Worm (Caenorhabditis elegans): Measurements from ENCODE around the gene arrd-15.

Gene arrd-15

ce11 chrIII:8929723-8930122 lies at the start of gene arrd-15:
TSS of gene arrd-15 (plus strand) at chrIII:8930023.
- TF ChIP-seq unc-62 (GFP tag; optimal IDR thresholded peaks at IDR 0.05), result no peak

- no peak for TF ChIP-seq unc-62 (GFP tag; optimal IDR thresholded peaks at IDR 0.05)
Measured at ce11 chrIII:8882333-8882732, 47.5 kb upstream of the arrd-15 start.

ce11 chrIII:8885150-8885549 lies 44.7 kb upstream of the arrd-15 start, which contains the start of gene svop-1:
TSS of gene svop-1 (minus strand) at chrIII:8885488.
- TF ChIP-seq unc-62 (GFP tag; optimal IDR thresholded peaks at IDR 0.05), result no peak

ce11 chrIII:8886309-8886708 lies 43.5 kb upstream of the arrd-15 start:
- TF ChIP-seq unc-62 (GFP tag; optimal IDR thresholded peaks at IDR 0.05), result no peak

ce11 chrIII:8887184-8887801 lies 42.5 kb upstream of the arrd-15 start, which contains the start of gene famh-136:
TSS of gene famh-136 (plus strand) at chrIII:8887751.
- TF ChIP-seq unc-62 (GFP tag; optimal IDR thresholded peaks at IDR 0.05), result no peak

- TF ChIP-seq unc-62 (GFP tag; optimal IDR thresholded peaks at IDR 0.05), result no peak
Measured at ce11 chrIII:8888956-8889355, 40.9 kb upstream of the arrd-15 start, which contains the start of gene ZK637.14. TSS of gene ZK637.14 (minus strand) at chrIII:8889156.

DNA sequence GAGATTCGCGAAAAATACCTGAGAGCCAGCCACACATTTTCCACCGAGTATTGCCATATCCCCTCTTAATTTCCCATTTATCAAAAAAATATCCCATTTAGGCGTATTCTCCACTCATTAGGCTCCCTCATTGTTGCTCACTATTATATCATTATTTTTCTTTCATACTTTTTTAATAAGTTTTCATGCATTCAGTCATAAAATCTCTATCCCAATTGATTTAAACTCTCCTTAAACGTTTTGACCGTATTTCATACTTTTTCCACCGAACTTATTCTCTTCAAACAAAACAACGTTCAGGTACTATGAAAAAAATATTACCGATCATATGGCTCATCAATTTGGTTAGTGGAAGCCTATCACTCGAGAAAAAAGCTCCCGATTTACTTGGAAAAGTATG lies 39.9 kb upstream of the arrd-15 start, which contains the start of gene lnkn-1:
TSS of gene lnkn-1 (plus strand) at position 301 of the 400 bp plus-strand sequence.
- TF ChIP-seq unc-62 (GFP tag; optimal IDR thresholded peaks at IDR 0.05), result no peak

DNA sequence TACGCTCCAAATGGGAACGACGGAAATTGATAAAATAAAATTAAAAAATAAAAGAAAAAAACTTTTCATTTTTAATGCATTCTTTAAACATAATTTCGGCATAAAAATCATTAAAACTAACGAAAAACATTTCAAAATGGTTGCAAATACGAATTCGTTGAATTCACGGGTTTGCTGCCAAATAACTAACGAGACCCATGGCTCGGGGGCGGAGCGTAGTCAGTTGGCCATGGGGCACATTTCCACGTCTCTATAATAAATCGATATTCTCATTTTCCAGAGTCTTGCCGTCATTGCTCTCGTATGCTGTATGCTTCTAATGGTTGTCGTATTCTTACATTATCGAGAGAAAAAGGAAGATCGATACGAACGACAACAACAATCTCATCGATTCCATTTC lies 36.4 kb upstream of the arrd-15 start, which contains the start of gene ZK637.4:
TSS of gene ZK637.4 (plus strand) at position 301 of the 400 bp plus-strand sequence.
- TF ChIP-seq unc-62 (GFP tag; optimal IDR thresholded peaks at IDR 0.05), result no peak

DNA sequence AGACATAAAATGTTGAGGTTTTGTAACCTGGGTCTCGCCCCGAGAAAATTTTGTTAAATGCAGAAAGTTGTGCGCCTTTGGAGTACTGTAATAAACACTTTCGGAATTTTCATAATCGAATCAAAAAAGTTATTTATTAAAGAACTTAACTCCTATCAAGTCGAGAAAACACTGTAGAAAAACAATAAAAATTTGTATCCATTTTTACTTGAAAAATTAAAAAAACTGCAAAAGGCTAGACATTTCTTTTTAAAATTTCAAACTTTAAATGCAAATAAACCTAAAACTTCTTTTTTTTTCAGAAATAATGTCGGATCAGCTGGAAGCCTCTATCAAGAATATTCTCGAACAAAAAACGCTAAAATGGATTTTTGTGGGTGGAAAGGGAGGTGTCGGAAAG lies 35.0 kb upstream of the arrd-15 start, which contains the start of gene asna-1:
TSS of gene asna-1 (plus strand) at position 301 of the 400 bp plus-strand sequence.
- TF ChIP-seq unc-62 (GFP tag; optimal IDR thresholded peaks at IDR 0.05), result no peak

ce11 chrIII:8899767-8900166 lies 30.1 kb upstream of the arrd-15 start:
- no peak for TF ChIP-seq unc-62 (GFP tag; optimal IDR thresholded peaks at IDR 0.05)

DNA sequence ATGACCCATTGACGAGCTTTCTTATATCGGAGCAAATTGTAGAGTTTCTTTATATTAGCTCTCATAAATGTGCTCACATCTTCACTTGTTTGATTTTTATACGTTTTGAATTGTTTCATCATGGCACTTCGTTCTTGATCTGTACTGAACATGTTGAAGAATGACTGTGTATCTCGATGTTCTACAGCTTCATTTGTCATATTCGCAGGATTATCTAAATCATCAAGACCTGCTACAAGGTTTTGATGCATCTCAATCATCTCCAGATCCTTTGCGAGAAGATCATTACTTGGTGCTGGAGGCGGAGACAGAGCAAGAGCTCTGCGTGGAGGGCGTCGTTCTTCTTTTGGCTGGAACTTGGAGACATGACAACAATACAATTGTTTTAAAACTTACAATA lies 26.6 kb upstream of the arrd-15 start:
- no peak for TF ChIP-seq unc-62 (GFP tag; optimal IDR thresholded peaks at IDR 0.05)

- TF ChIP-seq unc-62 (GFP tag; optimal IDR thresholded peaks at IDR 0.05), result no peak
Measured at ce11 chrIII:8904044-8904443, 25.8 kb upstream of the arrd-15 start, which contains the start of gene lin-9. TSS of gene lin-9 (minus strand) at chrIII:8904131.

ce11 chrIII:8904914-8905665 lies 24.7 kb upstream of the arrd-15 start, which contains the start of gene unc-32:
TSS of gene unc-32 (plus strand) at chrIII:8905615.
- TF ChIP-seq unc-62 (GFP tag; optimal IDR thresholded peaks at IDR 0.05), result no peak

DNA sequence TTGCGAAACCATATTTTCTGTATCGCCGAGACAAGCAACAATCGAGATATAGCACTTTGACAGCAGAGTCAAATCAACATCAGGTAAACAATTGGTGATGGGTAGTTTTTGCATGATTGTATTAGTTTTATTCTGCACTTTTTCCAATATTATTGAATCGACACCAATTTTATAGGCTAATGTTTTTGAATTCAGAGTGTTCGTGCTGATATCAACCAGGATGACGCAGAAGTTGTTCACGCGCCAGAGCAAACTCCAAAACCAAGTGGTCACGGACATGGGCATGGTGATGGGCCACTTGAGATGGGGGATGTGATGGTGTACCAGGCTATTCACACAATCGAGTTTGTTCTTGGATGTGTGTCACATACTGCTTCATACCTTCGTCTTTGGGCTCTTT lies 19.7 kb upstream of the arrd-15 start:
- TF ChIP-seq unc-62 (GFP tag; optimal IDR thresholded peaks at IDR 0.05), result no peak

DNA sequence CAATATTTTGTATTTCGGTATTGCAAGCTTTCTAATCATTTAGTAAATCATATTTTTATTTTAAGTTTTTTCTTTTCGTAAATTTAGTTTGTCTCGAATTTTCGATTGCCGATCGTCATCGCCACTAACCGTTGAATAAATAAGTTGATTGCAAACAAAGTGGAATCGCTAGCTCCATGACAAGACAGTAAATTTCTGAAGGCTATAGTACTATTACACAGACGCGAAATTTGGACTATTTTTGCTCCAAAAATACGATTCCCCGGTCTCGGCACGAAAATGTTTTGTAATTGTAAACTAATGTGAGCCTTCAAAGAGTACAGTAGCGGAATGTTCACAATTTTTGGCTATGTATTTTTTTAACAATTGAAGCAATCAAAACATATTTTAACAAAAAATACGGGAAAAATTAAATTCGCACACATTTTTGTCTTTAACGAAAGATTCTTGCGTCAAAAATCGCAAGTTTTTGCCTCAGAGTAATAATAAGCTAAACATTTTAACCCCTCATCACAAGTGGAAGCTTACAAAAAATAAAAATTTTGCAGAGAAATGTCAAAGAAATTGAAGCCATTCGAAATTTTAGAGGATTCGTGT lies 18.1 kb upstream of the arrd-15 start, which contains the start of gene tpk-1:
TSS of gene tpk-1 (plus strand) at position 547 of the 597 bp plus-strand sequence.
- TF ChIP-seq unc-62 (GFP tag; optimal IDR thresholded peaks at IDR 0.05), result no peak

DNA sequence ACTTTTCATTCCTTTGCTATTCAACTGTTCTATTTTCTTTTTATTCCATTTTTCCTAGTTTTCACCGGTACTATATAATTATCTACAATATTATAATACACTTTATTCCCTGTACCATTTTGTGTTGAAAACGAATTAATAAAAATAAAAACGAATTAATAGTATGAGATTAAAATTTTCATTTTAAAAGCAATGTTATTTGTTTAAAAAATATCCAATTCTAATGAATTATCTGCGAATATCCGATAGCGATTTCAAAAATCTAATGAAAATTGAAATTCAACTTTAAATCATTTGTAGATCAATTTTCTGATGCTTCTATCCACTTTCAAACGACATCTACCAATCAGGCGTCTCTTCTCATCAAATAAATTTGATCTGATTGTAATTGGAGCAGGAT lies 16.4 kb upstream of the arrd-15 start, which contains the start of gene trxr-2:
TSS of gene trxr-2 (plus strand) at position 301 of the 400 bp plus-strand sequence.
- no peak for TF ChIP-seq unc-62 (GFP tag; optimal IDR thresholded peaks at IDR 0.05)
